Fruit fly (Drosophila melanogaster) whole organism, embryonic: ENCODE data around the gene CG2681.

Experiments used
- Asciz ChIP-seq: fragments of 200-800 bp; sonication (Bioruptor generic); optimal IDR thresholded peaks from 2 replicates; lab custom pipeline; 2017; ENCODE audit warnings: missing biosample characterization, mild to moderate bottlenecking, missing genetic modification characterization, missing genetic modification reagents
- BEAF-32 ChIP-seq: fragments of 200-800 bp; sonication (Bioruptor generic); optimal IDR thresholded peaks from 3 replicates; lab custom pipeline; 2017; ENCODE audit warnings: missing biosample characterization, missing genetic modification characterization, mild to moderate bottlenecking, moderate library complexity, missing genetic modification reagents
- BtbVII ChIP-seq: fragments of 200-800 bp; sonication (Bioruptor generic); optimal IDR thresholded peaks from 3 replicates; lab custom pipeline; 2017; ENCODE audit warnings: missing biosample characterization, mild to moderate bottlenecking, missing genetic modification characterization
- CG10543 ChIP-seq: fragments of 200-800 bp; sonication (Bioruptor generic); optimal IDR thresholded peaks from 3 replicates; lab custom pipeline; 2017; ENCODE audit warnings: missing biosample characterization, mild to moderate bottlenecking, missing genetic modification characterization, moderate library complexity
- CG10959 ChIP-seq: fragments of 200-800 bp; sonication (Bioruptor generic); IDR thresholded peaks from 2 replicates; pipeline ENCODE4 v1.3.6; 2022; ENCODE audit warnings: missing biosample characterization, missing genetic modification characterization
- CG11398 ChIP-seq: fragments of 200-800 bp; sonication (Bioruptor generic); optimal IDR thresholded peaks from 2 replicates; lab custom pipeline; 2016; ENCODE audit warnings: missing biosample characterization, missing genetic modification characterization
- CG12071 ChIP-seq: fragments of 200-800 bp; sonication (Bioruptor generic); optimal IDR thresholded peaks from 3 replicates; lab custom pipeline; 2018; ENCODE audit warnings: missing biosample characterization, mild to moderate bottlenecking, missing genetic modification characterization
- CG12236 ChIP-seq: fragments of 200-800 bp; sonication (Bioruptor generic); optimal IDR thresholded peaks from 2 replicates; lab custom pipeline; 2016; ENCODE audit warnings: missing biosample characterization, missing genetic modification characterization
- CG14860 ChIP-seq: fragments of 200-800 bp; sonication (Bioruptor generic); IDR thresholded peaks from 3 replicates; pipeline ENCODE4 v1.3.6; 2022; ENCODE audit warnings: missing biosample characterization, missing genetic modification characterization; ENCODE audit not compliant: partially characterized antibody
- CG15514 ChIP-seq: fragments of 200-800 bp; sonication (Bioruptor generic); optimal IDR thresholded peaks from 3 replicates; lab custom pipeline; 2017; ENCODE audit warnings: missing biosample characterization, missing genetic modification characterization, mild to moderate bottlenecking, moderate library complexity, missing genetic modification reagents
- CG15601 ChIP-seq: fragments of 200-800 bp; sonication (Bioruptor generic); optimal IDR thresholded peaks from 3 replicates; lab custom pipeline; 2019; ENCODE audit warnings: missing biosample characterization, mild to moderate bottlenecking, missing genetic modification characterization, moderate library complexity
- CG1603 ChIP-seq: fragments of 200-800 bp; sonication (Bioruptor generic); optimal IDR thresholded peaks from 2 replicates; lab custom pipeline; 2019; ENCODE audit warnings: missing biosample characterization, mild to moderate bottlenecking, missing genetic modification characterization, moderate library complexity
- CG17612 ChIP-seq: fragments of 200-800 bp; sonication (Bioruptor generic); IDR thresholded peaks from 2 replicates; pipeline ENCODE4 v1.3.6; 2022; ENCODE audit warnings: missing biosample characterization, missing genetic modification characterization
- CG18011 ChIP-seq: fragments of 200-800 bp; sonication (Bioruptor generic); optimal IDR thresholded peaks from 2 replicates; lab custom pipeline; 2017; ENCODE audit warnings: missing biosample characterization, missing genetic modification characterization, mild to moderate bottlenecking, moderate library complexity, missing genotype
- CG18599 ChIP-seq: fragments of 200-800 bp; sonication (Bioruptor generic); optimal IDR thresholded peaks from 3 replicates; lab custom pipeline; 2017; ENCODE audit warnings: missing biosample characterization, missing genetic modification characterization, mild to moderate bottlenecking, moderate library complexity, missing genetic modification reagents
- CG18764 ChIP-seq: fragments of 200-800 bp; sonication (Bioruptor generic); optimal IDR thresholded peaks from 3 replicates; lab custom pipeline; 2016; ENCODE audit warnings: missing biosample characterization, missing genetic modification characterization
- CG2199 ChIP-seq: fragments of 200-800 bp; sonication (Bioruptor generic); IDR thresholded peaks from 3 replicates; pipeline ENCODE4 v1.3.6; 2022; ENCODE audit warnings: missing biosample characterization, missing genetic modification characterization
- CG3407 ChIP-seq: fragments of 200-800 bp; sonication (Bioruptor generic); optimal IDR thresholded peaks from 2 replicates; lab custom pipeline; 2018; ENCODE audit warnings: missing biosample characterization, mild to moderate bottlenecking, missing genetic modification characterization
- CG4424 ChIP-seq: fragments of 200-800 bp; sonication (Bioruptor generic); optimal IDR thresholded peaks from 3 replicates; lab custom pipeline; 2016; ENCODE audit warnings: missing biosample characterization, missing genetic modification characterization
- CG4854 ChIP-seq: fragments of 200-800 bp; sonication (Bioruptor generic); optimal IDR thresholded peaks from 2 replicates; lab custom pipeline; 2016; ENCODE audit warnings: missing biosample characterization, missing genetic modification characterization, inconsistent platforms
- CG6654 ChIP-seq: fragments of 200-800 bp; sonication (Bioruptor generic); optimal IDR thresholded peaks from 2 replicates; lab custom pipeline; 2017; ENCODE audit warnings: missing biosample characterization, mild to moderate bottlenecking, missing genetic modification characterization
- CG8290 ChIP-seq, 3 experiments: fragments of 200-800 bp; sonication (Bioruptor generic); optimal IDR thresholded peaks; 2 replicates each; lab custom pipeline; 2016 to 2019; ENCODE audit warnings: missing biosample characterization in 3 of 3, missing genetic modification characterization in 3 of 3, mild to moderate bottlenecking in 2 of 3, moderate library complexity in 1 of 3
- Chrac-16 ChIP-seq: fragments of 200-800 bp; sonication (Bioruptor generic); optimal IDR thresholded peaks from 3 replicates; lab custom pipeline; 2016; ENCODE audit warnings: missing biosample characterization, missing genetic modification characterization
- Ets65A ChIP-seq: fragments of 200-800 bp; sonication (Bioruptor generic); peaks from one replicate; lab custom pipeline; 2016; ENCODE audit warnings: missing biosample characterization, missing genetic modification characterization
- Fer2 ChIP-seq: fragments of 200-800 bp; sonication (Bioruptor generic); optimal IDR thresholded peaks from 2 replicates; lab custom pipeline; 2018; ENCODE audit warnings: missing biosample characterization, mild to moderate bottlenecking, missing genetic modification characterization, moderate library complexity
- Hey ChIP-seq: fragments of 200-800 bp; sonication (Bioruptor generic); optimal IDR thresholded peaks from 3 replicates; lab custom pipeline; 2018; ENCODE audit warnings: missing biosample characterization, mild to moderate bottlenecking, missing genetic modification characterization
- Med ChIP-seq: fragments of 200-800 bp; sonication (Bioruptor generic); peaks from one replicate; lab custom pipeline; 2016; ENCODE audit warnings: missing biosample characterization, missing genetic modification characterization, mild to moderate bottlenecking, inconsistent platforms, moderate library complexity
- Mes4 ChIP-seq: fragments of 200-800 bp; sonication (Bioruptor generic); optimal IDR thresholded peaks from 2 replicates; lab custom pipeline; 2016; ENCODE audit warnings: missing biosample characterization, missing genetic modification characterization
- Oli ChIP-seq: fragments of 200-800 bp; sonication (Bioruptor generic); optimal IDR thresholded peaks from 2 replicates; lab custom pipeline; 2018; ENCODE audit warnings: missing biosample characterization, mild to moderate bottlenecking, missing genetic modification characterization, moderate library complexity
- ara ChIP-seq: fragments of 200-800 bp; sonication (Bioruptor generic); IDR thresholded peaks from 2 replicates; pipeline ENCODE4 v1.3.6; 2022; ENCODE audit warnings: missing biosample characterization, missing genetic modification characterization
- ase ChIP-seq: fragments of 200-800 bp; sonication (Bioruptor generic); IDR thresholded peaks from 3 replicates; pipeline ENCODE4 v1.3.6; 2022; ENCODE audit warnings: missing biosample characterization, missing genetic modification characterization
- br ChIP-seq: fragments of >200 bp; optimal IDR thresholded peaks from 2 replicates; lab custom pipeline; 2017
- cg ChIP-seq: fragments of 200-800 bp; sonication (Bioruptor generic); optimal IDR thresholded peaks from 3 replicates; lab custom pipeline; 2019; ENCODE audit warnings: missing biosample characterization, mild to moderate bottlenecking, missing genetic modification characterization, moderate library complexity
- esg ChIP-seq: fragments of 200-800 bp; sonication (Bioruptor generic); conservative IDR thresholded peaks from 2 replicates; pipeline ENCODE4 v1.3.6; 2022; ENCODE audit warnings: missing biosample characterization, missing genetic modification characterization
- eve ChIP-seq, 2 experiments: fragments of >200 bp; optimal IDR thresholded peaks; 2 replicates each; lab custom pipeline; 2017; ENCODE audit warnings: missing biosample characterization in 2 of 2, missing genetic modification characterization in 2 of 2
- knrl ChIP-seq: fragments of 200-800 bp; sonication (Bioruptor generic); IDR thresholded peaks from 3 replicates; pipeline ENCODE4 v1.3.6; 2022; ENCODE audit warnings: missing biosample characterization, missing genetic modification characterization; ENCODE audit not compliant: partially characterized antibody
- nerfin-2 ChIP-seq: fragments of 200-800 bp; sonication (Bioruptor generic); IDR thresholded peaks from 2 replicates; pipeline ENCODE4 v1.3.6; 2022; ENCODE audit warnings: missing biosample characterization, missing genetic modification characterization; ENCODE audit not compliant: partially characterized antibody
- pho ChIP-seq: fragments of 200-800 bp; sonication (Bioruptor generic); optimal IDR thresholded peaks from 2 replicates; lab custom pipeline; 2016; ENCODE audit warnings: missing biosample characterization, missing genetic modification characterization
- ro ChIP-seq: fragments of 200-800 bp; sonication (Bioruptor generic); IDR thresholded peaks from 2 replicates; pipeline ENCODE4 v1.3.6; 2022; ENCODE audit warnings: missing biosample characterization, missing genetic modification characterization
- sima ChIP-seq: fragments of 200-800 bp; sonication (Bioruptor generic); optimal IDR thresholded peaks from 2 replicates; lab custom pipeline; 2016; ENCODE audit warnings: missing biosample characterization, missing genetic modification characterization
- sna ChIP-seq: fragments of 200-800 bp; sonication (Bioruptor generic); IDR thresholded peaks from 2 replicates; pipeline ENCODE4 v1.3.6; 2022; ENCODE audit warnings: missing biosample characterization, missing genetic modification characterization; ENCODE audit not compliant: partially characterized antibody
- ssp ChIP-seq: fragments of 200-800 bp; sonication (Bioruptor generic); IDR thresholded peaks from 2 replicates; pipeline ENCODE4 v1.3.6; 2022; ENCODE audit warnings: missing biosample characterization, missing genetic modification characterization
- ttk ChIP-seq: fragments of 200-800 bp; sonication (Bioruptor generic); IDR thresholded peaks from 2 replicates; pipeline ENCODE4 v2.1.2; 2022; ENCODE audit warnings: missing biosample characterization, missing genetic modification characterization
- twi ChIP-seq: fragments of 200-800 bp; optimal IDR thresholded peaks from 2 replicates; lab custom pipeline; 2019; ENCODE audit warnings: missing biosample characterization, mild to moderate bottlenecking, missing genetic modification characterization, moderate library complexity
- vnd ChIP-seq: fragments of 200-800 bp; sonication (Bioruptor generic); IDR thresholded peaks from 3 replicates; pipeline ENCODE4 v1.3.6; 2022; ENCODE audit warnings: missing biosample characterization, missing genetic modification characterization; ENCODE audit not compliant: partially characterized antibody
- zfh2 ChIP-seq: fragments of 200-800 bp; sonication (Bioruptor generic); optimal IDR thresholded peaks from 2 replicates; lab custom pipeline; 2016; ENCODE audit warnings: missing biosample characterization, missing genetic modification characterization

CG2681 gene

DNA sequence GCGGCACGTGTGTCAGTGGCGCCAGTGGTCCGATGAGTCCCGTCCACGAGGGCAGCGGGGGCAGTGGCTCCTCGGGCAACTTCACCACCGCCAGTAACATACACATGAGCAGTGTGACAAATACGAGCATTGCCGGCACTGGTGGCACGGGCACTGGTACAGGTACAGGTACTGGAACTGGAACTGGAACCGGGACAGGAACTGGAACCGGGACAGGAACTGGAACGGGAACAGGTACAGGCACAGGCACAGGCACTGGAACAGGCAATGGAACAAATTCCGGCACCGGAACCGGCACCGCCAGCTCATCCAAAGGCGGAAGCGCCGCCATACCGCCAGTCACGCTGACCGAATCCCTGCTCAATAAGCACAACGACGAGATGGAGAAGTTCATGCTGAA is 18.1 kb upstream of the CG2681 start:
- TF ChIP-seq BtbVII (no peak), CG18764 (GFP tag; lab: Kevin White, UChicago) (no peak), CG1603 (tag; lab: Kevin White, UChicago) (no peak), Ets65A (peak; percentile 14), CG12071 (GFP tag; lab: Kevin White, UChicago) (no peak), Chrac-16 (GFP tag; lab: Kevin White, UChicago) (no peak), Med (GFP tag; lab: Kevin White, UChicago) (peak; percentile 46), CG4854 (no peak), CG15514 (GFP tag; lab: Kevin White, UChicago) (peak; percentile 95), CG17612 (GFP tag; lab: Robert Waterston, UW) (no peak), CG2199 (no peak), eve (GFP tag; optimal IDR thresholded peaks at IDR 0.05; lab: Kevin White, UChicago) (no peak), vnd (GFP tag; lab: Robert Waterston, UW) (no peak), CG14860 (no peak), ase (GFP tag; lab: Robert Waterston, UW) (no peak), esg (GFP tag; lab: Robert Waterston, UW) (no peak), CG3407 (no peak), CG18599 (GFP tag; lab: Kevin White, UChicago) (no peak)

DNA sequence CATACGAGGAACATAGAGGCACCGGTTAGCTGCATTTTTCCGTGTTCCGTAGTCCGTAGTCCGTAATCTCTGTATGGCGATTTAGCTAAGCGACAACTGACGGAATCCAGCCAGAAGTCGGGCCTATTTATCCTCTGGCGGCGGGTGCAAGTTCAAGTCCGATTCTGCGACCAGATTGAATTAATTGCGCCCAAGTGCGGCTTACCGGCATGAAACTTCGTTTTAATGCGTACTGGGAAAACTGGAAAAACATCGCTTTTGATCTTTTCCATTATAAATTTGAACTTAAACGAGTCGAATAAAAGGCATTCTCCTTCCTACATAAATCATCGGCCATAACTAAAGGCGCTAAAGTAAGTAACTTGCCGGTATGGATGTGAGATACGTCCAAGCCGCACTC is 14.7 kb upstream of the CG2681 start, which contains the start of gene dyw:
TSS of gene dyw (minus strand) at position 101 of the 400 bp plus-strand sequence.
- TF ChIP-seq sima (GFP tag; lab: Kevin White, UChicago) (no peak), pho (GFP tag; lab: Kevin White, UChicago) (no peak), CG4424 (GFP tag; lab: Kevin White, UChicago) (no peak), BEAF-32 (GFP tag; lab: Kevin White, UChicago) (no peak), CG6654 (GFP tag; lab: Kevin White, UChicago) (no peak), ara (GFP tag; lab: Robert Waterston, UW) (no peak), Hey (tag; lab: Kevin White, UChicago) (no peak), twi (tag; lab: Kevin White, UChicago) (no peak), ssp (GFP tag; lab: Robert Waterston, UW) (no peak), Chrac-16 (GFP tag; lab: Kevin White, UChicago) (no peak)

DNA sequence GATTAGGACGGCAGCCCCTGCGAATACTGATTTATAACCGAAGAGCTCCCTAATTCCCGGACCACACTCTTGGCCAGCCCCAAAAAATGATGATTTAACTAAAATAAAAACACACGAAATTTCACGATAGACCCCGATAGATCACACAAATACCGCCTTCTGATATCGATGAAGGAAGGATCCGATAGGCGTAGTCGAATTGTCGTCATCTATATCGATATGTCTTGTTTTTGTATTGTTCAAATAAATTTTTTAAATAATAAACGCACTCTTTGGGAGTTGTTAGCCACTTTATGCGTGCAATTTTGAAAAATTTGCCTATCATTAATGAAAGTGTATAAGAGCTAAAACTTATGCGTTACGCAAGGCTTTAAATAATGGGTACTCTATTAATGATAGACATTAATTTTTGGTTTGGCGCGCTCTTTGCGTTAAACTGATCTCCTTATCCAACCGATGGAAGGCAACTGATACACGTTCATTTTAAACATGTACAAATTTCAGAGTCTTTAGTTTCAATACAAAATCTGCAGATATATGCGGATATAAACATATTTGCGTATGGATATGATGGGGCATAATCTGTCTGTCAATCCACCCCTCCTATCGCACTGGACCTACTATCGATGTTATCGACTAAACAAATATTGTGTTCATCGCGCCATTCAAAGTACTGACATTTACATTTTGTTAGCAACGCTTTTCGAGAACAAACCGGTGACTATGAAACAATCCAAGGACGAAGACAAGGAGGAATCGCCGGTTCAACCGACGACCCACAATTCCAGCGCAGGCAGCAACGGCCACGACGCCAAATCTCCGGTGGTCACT is 10.2 kb upstream of the CG2681 start, which contains the start of the genes Spg7 and Lint-O:
TSS of gene Spg7 (minus strand) at position 148 of the 831 bp plus-strand sequence.
TSS of gene Lint-O (plus strand) at position 638 of the 831 bp plus-strand sequence.
- TF ChIP-seq BtbVII (no peak), CG15601 (tag; lab: Kevin White, UChicago) (no peak), CG10543 (GFP tag; lab: Kevin White, UChicago) (no peak), Mes4 (GFP tag; lab: Kevin White, UChicago) (no peak), zfh2 (GFP tag; lab: Kevin White, UChicago) (no peak), CG12236 (no peak), CG18011 (no peak), ro (no peak), nerfin-2 (GFP tag; lab: Robert Waterston, UW) (peak; percentile 69), ttk (GFP tag; lab: Robert Waterston, UW) (no peak), CG10959 (GFP tag; lab: Robert Waterston, UW) (no peak), Fer2 (no peak), vnd (GFP tag; lab: Robert Waterston, UW) (peak; percentile 73), knrl (GFP tag; lab: Robert Waterston, UW) (peak; percentile 65; the same call in 2 of the 3 replicates), Asciz (no peak), cg (no peak), CG8290 (GFP tag; optimal IDR thresholded peaks at IDR 0.05; lab: Kevin White, UChicago) (no peak), CG8290 (tag; optimal IDR thresholded peaks at IDR 0.05; lab: Kevin White, UChicago) (no peak), sna (GFP tag; lab: Robert Waterston, UW) (peak; percentile 54; the same call in 1 of the 2 replicates), CG11398 (GFP tag; lab: Kevin White, UChicago) (no peak), br (lab: Kevin White, UChicago) (no peak), Oli (no peak)
